Worm (Caenorhabditis elegans) whole organism, young adult: Measurements from ENCODE around the gene fipr-6.

Experiments used
- B0261.1 ChIP-seq: sonication (generic microtip); optimal IDR thresholded peaks from 2 replicates; lab custom pipeline; 2016; ENCODE audit warnings: mild to moderate bottlenecking, missing genetic modification characterization, moderate library complexity, missing compliant biosample characterization
- C17E4.6 ChIP-seq: fragments of 200-800 bp; sonication (Bioruptor generic); IDR thresholded peaks from 2 replicates; pipeline ENCODE4 v1.3.6; 2022; ENCODE audit warnings: missing genetic modification reagents, missing genetic modification characterization, missing compliant biosample characterization
- D2030.7 ChIP-seq: fragments of 200-800 bp; sonication (Bioruptor generic); IDR thresholded peaks from 2 replicates; pipeline ENCODE4 v1.3.6; 2022; ENCODE audit warnings: missing genetic modification reagents, missing genetic modification characterization, missing compliant biosample characterization
- F33H1.4 ChIP-seq: fragments of 200-800 bp; sonication (Bioruptor generic); IDR thresholded peaks from 2 replicates; pipeline ENCODE4 v1.3.6; 2022; ENCODE audit warnings: missing genetic modification reagents, missing genetic modification characterization, missing compliant biosample characterization
- F39B2.1 ChIP-seq: fragments of 200-800 bp; sonication (Bioruptor generic); IDR thresholded peaks from 2 replicates; pipeline ENCODE4 v1.3.6; 2022; ENCODE audit warnings: missing genetic modification reagents, missing genetic modification characterization, missing compliant biosample characterization
- F49E8.2 ChIP-seq: sonication (generic microtip); optimal IDR thresholded peaks from 3 replicates; lab custom pipeline; 2017; ENCODE audit warnings: missing genetic modification characterization, mild to moderate bottlenecking, missing compliant biosample characterization, antibody characterized with exemption, moderate library complexity; ENCODE audit not compliant: insufficient read depth
- F55B11.4 ChIP-seq: sonication (generic microtip); optimal IDR thresholded peaks from 2 replicates; lab custom pipeline; 2016; ENCODE audit warnings: missing compliant biosample characterization, missing genetic modification characterization, borderline replicate concordance; ENCODE audit not compliant: insufficient read depth
- F57C9.4 ChIP-seq: sonication (generic microtip); optimal IDR thresholded peaks from 2 replicates; lab custom pipeline; 2017; ENCODE audit warnings: mild to moderate bottlenecking, missing genetic modification characterization, missing compliant biosample characterization
- Y53F4B.3 ChIP-seq: fragments of 200-800 bp; sonication (Bioruptor generic); IDR thresholded peaks from 2 replicates; pipeline ENCODE4 v1.3.6; 2022; ENCODE audit warnings: missing genetic modification reagents, missing genetic modification characterization, missing compliant biosample characterization
- Y56A3A.18 ChIP-seq: fragments of 200-800 bp; sonication (Bioruptor generic); IDR thresholded peaks from 2 replicates; pipeline ENCODE4 v1.3.6; 2022; ENCODE audit warnings: missing genetic modification reagents, missing genetic modification characterization, missing compliant biosample characterization
- Y79H2A.3 ChIP-seq: fragments of 200-800 bp; sonication (Bioruptor generic); conservative IDR thresholded peaks from 2 replicates; pipeline ENCODE4 v1.3.6; 2022; ENCODE audit warnings: missing genetic modification reagents, missing genetic modification characterization, missing compliant biosample characterization
- Y95B8A.8 ChIP-seq: fragments of 200-800 bp; sonication (Bioruptor generic); IDR thresholded peaks from 2 replicates; pipeline ENCODE4 v1.3.6; 2022; ENCODE audit warnings: missing genetic modification reagents, missing genetic modification characterization, missing compliant biosample characterization
- akir-1 ChIP-seq: fragments of 200-800 bp; sonication (Bioruptor generic); optimal IDR thresholded peaks from 2 replicates; lab custom pipeline; 2018; ENCODE audit warnings: mild to moderate bottlenecking, missing genetic modification characterization, moderate library complexity, missing compliant biosample characterization
- bed-2 ChIP-seq: fragments of 200-800 bp; sonication (Bioruptor generic); IDR thresholded peaks from 2 replicates; pipeline ENCODE4 v1.3.6; 2022; ENCODE audit warnings: missing genetic modification reagents, missing genetic modification characterization, missing compliant biosample characterization
- cebp-2 ChIP-seq: fragments of 200-800 bp; sonication (Bioruptor generic); IDR thresholded peaks from 2 replicates; pipeline ENCODE4 v1.3.6; 2022; ENCODE audit warnings: missing genetic modification characterization, missing compliant biosample characterization
- ceh-27 ChIP-seq: fragments of 200-800 bp; sonication (Bioruptor generic); optimal IDR thresholded peaks from 2 replicates; lab custom pipeline; 2018; ENCODE audit warnings: mild to moderate bottlenecking, missing genetic modification characterization, moderate library complexity, missing compliant biosample characterization
- ceh-58 ChIP-seq: fragments of 200-800 bp; sonication (Bioruptor generic); IDR thresholded peaks from 2 replicates; pipeline ENCODE4 v1.3.6; 2022; ENCODE audit warnings: missing genetic modification characterization, missing compliant biosample characterization
- efl-1 ChIP-seq: fragments of 150-350 bp; optimal IDR thresholded peaks from 2 replicates; lab custom pipeline; 2014; ENCODE audit warnings: missing biosample characterization, missing genetic modification reagents, missing genetic modification characterization
- ekl-4 ChIP-seq: fragments of 200-800 bp; sonication (Bioruptor generic); IDR thresholded peaks from 2 replicates; pipeline ENCODE4 v1.3.6; 2022; ENCODE audit warnings: missing genetic modification reagents, missing genetic modification characterization, missing compliant biosample characterization
- ets-4 ChIP-seq: fragments of 200-800 bp; sonication (Bioruptor generic); optimal IDR thresholded peaks from 2 replicates; lab custom pipeline; 2018; ENCODE audit warnings: mild to moderate bottlenecking, missing genetic modification characterization, missing compliant biosample characterization
- hlh-26 ChIP-seq: fragments of 200-800 bp; sonication (Bioruptor generic); conservative IDR thresholded peaks from 2 replicates; pipeline ENCODE4 v1.3.6; 2022; ENCODE audit warnings: missing genetic modification reagents, missing genetic modification characterization, missing compliant biosample characterization
- hrde-1 ChIP-seq: sonication (generic microtip); optimal IDR thresholded peaks from 2 replicates; lab custom pipeline; 2016; ENCODE audit warnings: missing genetic modification characterization, mild to moderate bottlenecking, missing compliant biosample characterization, moderate library complexity, missing genotype, missing genetic modification reagents, borderline replicate concordance
- lag-1 ChIP-seq: fragments of 200-800 bp; sonication (Bioruptor generic); IDR thresholded peaks from 2 replicates; pipeline ENCODE4 v1.3.6; 2022; ENCODE audit warnings: missing genetic modification reagents, missing genetic modification characterization, missing compliant biosample characterization
- let-607 ChIP-seq, 2 experiments: fragments of 200-800 bp in 1 of 2; sonication (Bioruptor generic) in 1 of 2; sonication (generic microtip) in 1 of 2; optimal IDR thresholded peaks; 2 replicates each; lab custom pipeline; 2016 to 2018; ENCODE audit warnings: mild to moderate bottlenecking in 2 of 2, missing compliant biosample characterization in 2 of 2, missing genetic modification characterization in 2 of 2, moderate library complexity in 2 of 2, missing genotype in 1 of 2
- lin-35 ChIP-seq, 3 experiments: fragments of 150-350 bp in 2 of 3; sonication (generic microtip) in 1 of 3; optimal IDR thresholded peaks; 2 replicates each; lab custom pipeline; 2014 to 2018; ENCODE audit warnings: missing biosample characterization in 3 of 3, missing genetic modification characterization in 3 of 3, missing genetic modification reagents in 3 of 3
- lsy-27 ChIP-seq: sonication (generic microtip); optimal IDR thresholded peaks from 2 replicates; lab custom pipeline; 2017; ENCODE audit warnings: missing genetic modification characterization, mild to moderate bottlenecking, missing compliant biosample characterization, antibody characterized with exemption, missing genotype, borderline replicate concordance; ENCODE audit not compliant: insufficient read depth
- madf-10 ChIP-seq: sonication (generic microtip); optimal IDR thresholded peaks from 2 replicates; lab custom pipeline; 2016; ENCODE audit warnings: mild to moderate bottlenecking, missing genetic modification characterization, missing compliant biosample characterization
- madf-8 ChIP-seq: fragments of 200-800 bp; sonication (Bioruptor generic); conservative IDR thresholded peaks from 2 replicates; pipeline ENCODE4 v1.3.6; 2022; ENCODE audit warnings: missing genetic modification reagents, missing genetic modification characterization, missing compliant biosample characterization
- mel-28 ChIP-seq: sonication (generic microtip); optimal IDR thresholded peaks from 2 replicates; lab custom pipeline; 2016; ENCODE audit warnings: borderline replicate concordance, mild to moderate bottlenecking, missing genetic modification characterization, missing compliant biosample characterization
- nfya-2 ChIP-seq: fragments of 200-800 bp; sonication (Bioruptor generic); IDR thresholded peaks from 2 replicates; pipeline ENCODE4 v1.3.6; 2022; ENCODE audit warnings: missing genetic modification reagents, missing genetic modification characterization, missing compliant biosample characterization
- nhr-120 ChIP-seq: fragments of 200-800 bp; sonication (Bioruptor generic); IDR thresholded peaks from 2 replicates; pipeline ENCODE4 v1.3.6; 2022; ENCODE audit warnings: missing genetic modification characterization, missing compliant biosample characterization
- nhr-27 ChIP-seq: fragments of 200-800 bp; sonication (Bioruptor generic); optimal IDR thresholded peaks from 2 replicates; lab custom pipeline; 2018; ENCODE audit warnings: mild to moderate bottlenecking, missing genetic modification characterization, moderate library complexity, missing compliant biosample characterization
- pha-4 ChIP-seq: fragments of 150-350 bp; sonication (generic microtip); optimal IDR thresholded peaks from 2 replicates; lab custom pipeline; 2014; ENCODE audit warnings: missing biosample characterization, missing genetic modification reagents, missing genetic modification characterization
- rec-8 ChIP-seq, 2 experiments: sonication (generic microtip); optimal IDR thresholded peaks; 2 replicates each; lab custom pipeline; 2016; ENCODE audit warnings: mild to moderate bottlenecking in 2 of 2, missing genetic modification characterization in 2 of 2, missing genetic modification reagents in 2 of 2, missing genotype in 2 of 2, missing biosample characterization in 1 of 2, missing compliant biosample characterization in 1 of 2, moderate library complexity in 1 of 2
- rpc-1 ChIP-seq, 2 experiments: fragments of 150-350 bp in 1 of 2; sonication (generic microtip) in 1 of 2; optimal IDR thresholded peaks; 2 replicates each; lab custom pipeline; 2014 to 2018; ENCODE audit warnings: missing biosample characterization in 1 of 2, missing genetic modification characterization in 1 of 2, missing genetic modification reagents in 1 of 2, missing genotype in 1 of 2
- snpc-3.4 ChIP-seq: sonication (generic microtip); optimal IDR thresholded peaks from 2 replicates; lab custom pipeline; 2017; ENCODE audit warnings: missing genetic modification characterization, mild to moderate bottlenecking, missing compliant biosample characterization, antibody characterized with exemption, moderate library complexity, missing genotype, missing genetic modification reagents
- snpc-4 ChIP-seq, 5 experiments: fragments of 150-350 bp in 1 of 5; sonication (generic microtip) in 4 of 5; optimal IDR thresholded peaks; 2 replicates each; lab custom pipeline; 2014 to 2018; ENCODE audit warnings: missing genetic modification characterization in 5 of 5, missing biosample characterization in 3 of 5, antibody characterized with exemption in 2 of 5, mild to moderate bottlenecking in 2 of 5, missing compliant biosample characterization in 2 of 5, missing genotype in 2 of 5, moderate library complexity in 2 of 5, missing genetic modification reagents in 1 of 5
- sptf-2 ChIP-seq: fragments of 200-800 bp; sonication (Bioruptor generic); optimal IDR thresholded peaks from 2 replicates; lab custom pipeline; 2018; ENCODE audit warnings: mild to moderate bottlenecking, missing genetic modification characterization, missing compliant biosample characterization
- tlf-1 ChIP-seq: fragments of 200-800 bp; sonication (Bioruptor generic); optimal IDR thresholded peaks from 2 replicates; lab custom pipeline; 2018; ENCODE audit warnings: mild to moderate bottlenecking, missing genetic modification characterization, missing compliant biosample characterization
- unc-62 ChIP-seq: fragments of 150-350 bp; optimal IDR thresholded peaks from 2 replicates; lab custom pipeline; 2014; ENCODE audit warnings: missing biosample characterization, missing genetic modification reagents, missing genetic modification characterization
- zfh-2 ChIP-seq: fragments of 200-800 bp; sonication (Bioruptor generic); conservative IDR thresholded peaks from 2 replicates; pipeline ENCODE4 v1.3.6; 2022; ENCODE audit warnings: missing genetic modification reagents, missing genetic modification characterization, missing compliant biosample characterization
- ztf-28 ChIP-seq: fragments of 200-800 bp; sonication (Bioruptor generic); IDR thresholded peaks from 2 replicates; pipeline ENCODE4 v1.3.6; 2022; ENCODE audit warnings: missing genetic modification reagents, missing genetic modification characterization, missing compliant biosample characterization

fipr-6 gene

DNA sequence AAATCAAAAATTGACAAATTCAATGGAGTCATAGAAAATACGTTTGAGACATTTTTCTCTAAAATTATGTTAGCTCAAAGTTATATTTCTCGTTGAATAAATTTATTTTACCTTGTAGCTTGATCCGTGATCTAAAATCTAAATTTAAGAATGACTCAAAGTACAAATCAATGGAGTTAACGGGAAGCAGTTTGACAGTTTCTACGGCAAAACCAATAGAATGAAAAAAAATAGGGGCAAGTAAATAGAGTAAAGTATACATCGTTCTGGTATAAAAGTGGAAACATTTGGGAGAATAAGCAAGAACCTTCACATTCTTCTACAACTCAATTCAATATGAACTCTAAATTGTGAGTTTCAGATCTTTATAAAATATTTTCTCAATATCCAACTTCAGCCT, at the start of gene fipr-6:
TSS of gene fipr-6 (plus strand) at position 301 of the 400 bp plus-strand sequence.
- TF ChIP-seq bed-2 (GFP tag; lab: Robert Waterston, UW) = no peak
- no peak for TF ChIP-seq B0261.1 (tag; lab: Kevin White, UChicago)
- no peak for TF ChIP-seq efl-1 (GFP tag; lab: Kevin White, UChicago)
- TF ChIP-seq snpc-3.4 (tag; lab: Kevin White, UChicago) = no peak
- TF ChIP-seq cebp-2 (GFP tag; lab: Robert Waterston, UW) = no peak
- no peak for TF ChIP-seq snpc-4 (GFP tag; optimal IDR thresholded peaks at IDR 0.05; lab: Kevin White, UChicago)
- TF ChIP-seq snpc-4 (tag; optimal IDR thresholded peaks at IDR 0.05; lab: Kevin White, UChicago) = no peak
- TF ChIP-seq tlf-1 (GFP tag; lab: Kevin White, UChicago) = no peak
- no peak for TF ChIP-seq ekl-4 (GFP tag; lab: Robert Waterston, UW)
- no peak for TF ChIP-seq F57C9.4 (tag; lab: Kevin White, UChicago)
- no peak for TF ChIP-seq ets-4 (GFP tag; lab: Kevin White, UChicago)
- TF ChIP-seq ceh-58 (GFP tag; lab: Robert Waterston, UW) = no peak
- TF ChIP-seq D2030.7 = no peak
- TF ChIP-seq nhr-27 (tag; lab: Kevin White, UChicago) = no peak
- no peak for TF ChIP-seq mel-28

DNA sequence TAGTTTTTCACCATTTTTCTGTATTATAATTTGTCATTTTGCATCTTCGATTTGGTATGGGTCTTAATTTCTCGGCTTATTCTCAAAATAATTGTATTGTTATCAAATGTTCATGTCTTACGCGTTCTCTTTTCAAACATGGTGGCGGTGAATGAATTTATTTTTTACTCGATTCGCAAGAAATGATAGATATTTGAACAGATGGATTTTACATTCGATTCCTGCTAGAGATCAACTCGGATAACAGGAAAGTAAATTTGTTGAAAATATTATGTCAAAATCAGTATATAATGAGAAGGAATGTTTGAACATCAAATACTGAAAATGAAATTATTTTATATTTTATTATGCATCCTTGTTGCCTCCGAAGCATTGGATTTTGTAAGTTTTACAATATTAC, 48.0 kb upstream of the fipr-6 start, which contains the start of gene ZK856.4:
TSS of gene ZK856.4 (plus strand) at position 301 of the 400 bp plus-strand sequence.
- TF ChIP-seq nfya-2 (GFP tag; lab: Robert Waterston, UW) (no peak), nhr-120 (GFP tag; lab: Robert Waterston, UW) (no peak), Y56A3A.18 (GFP tag; lab: Robert Waterston, UW) (no peak), ceh-27 (no peak), hrde-1 (tag; lab: Kevin White, UChicago) (no peak), sptf-2 (no peak), zfh-2 (GFP tag; lab: Robert Waterston, UW) (no peak), F55B11.4 (tag; lab: Kevin White, UChicago) (no peak), lag-1 (no peak), rpc-1 (optimal IDR thresholded peaks at IDR 0.05; lab: Kevin White, UChicago) (no peak), rpc-1 (tag; optimal IDR thresholded peaks at IDR 0.05; lab: Kevin White, UChicago) (no peak), B0261.1 (tag; lab: Kevin White, UChicago) (no peak), madf-10 (tag; lab: Kevin White, UChicago) (no peak), rec-8 (tag; optimal IDR thresholded peaks at IDR 0.05; lab: Kevin White, UChicago) (no peak), pha-4 (tag; lab: Kevin White, UChicago) (no peak), ztf-28 (GFP tag; lab: Robert Waterston, UW) (no peak), let-607 (tag; optimal IDR thresholded peaks at IDR 0.05; lab: Kevin White, UChicago) (no peak)

ce11 chrV:10183810-10184209, 47.2 kb upstream of the fipr-6 start:
- no peak for TF ChIP-seq madf-8 (GFP tag; lab: Robert Waterston, UW)
- no peak for TF ChIP-seq F33H1.4
- TF ChIP-seq F39B2.1 (GFP tag; lab: Robert Waterston, UW) = no peak
- TF ChIP-seq hlh-26 (GFP tag; lab: Robert Waterston, UW) = no peak
- no peak for TF ChIP-seq Y79H2A.3 (GFP tag; lab: Robert Waterston, UW)
- TF ChIP-seq lsy-27 = no peak
- TF ChIP-seq rec-8 (tag; optimal IDR thresholded peaks at IDR 0.05; lab: Kevin White, UChicago) = no peak
- no peak for TF ChIP-seq F49E8.2 (tag; lab: Kevin White, UChicago)
- TF ChIP-seq unc-62 = no peak
- no peak for TF ChIP-seq Y95B8A.8 (GFP tag; lab: Robert Waterston, UW)
- TF ChIP-seq Y53F4B.3 (GFP tag; lab: Robert Waterston, UW) = no peak
- no peak for TF ChIP-seq lin-35 (GFP tag; optimal IDR thresholded peaks at IDR 0.05; lab: Kevin White, UChicago)
- TF ChIP-seq C17E4.6 (GFP tag; lab: Robert Waterston, UW) = no peak
- no peak for TF ChIP-seq akir-1 (GFP tag; lab: Kevin White, UChicago)
